Worm (Caenorhabditis elegans): ENCODE measurements around the gene ile-2.

The ile-2 gene

DNA sequence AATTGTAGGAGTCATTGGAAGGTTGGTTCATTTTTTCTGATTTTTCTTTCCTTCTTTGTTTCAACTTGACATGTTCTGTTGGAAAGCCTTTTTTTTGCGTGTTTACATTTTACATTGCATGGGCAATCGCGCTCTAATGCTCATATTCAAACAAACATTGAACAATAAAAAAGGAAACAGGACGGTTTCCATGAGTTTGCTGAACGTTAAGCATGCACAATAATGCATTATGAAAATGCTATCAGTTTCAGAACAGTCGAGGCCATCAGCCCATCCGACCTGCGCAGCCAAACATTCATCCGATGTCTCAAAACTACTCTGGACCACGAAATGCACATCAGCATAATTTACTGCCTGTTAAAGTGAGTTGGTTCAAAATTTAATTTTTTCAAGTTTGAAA is 22.2 kb downstream of the ile-2 start:
- TF ChIP-seq chd-7 (tag; optimal IDR thresholded peaks at IDR 0.05), result no peak
- no peak for TF ChIP-seq lir-1 (GFP tag; conservative IDR thresholded peaks at IDR 0.05)
- TF ChIP-seq ztf-22 (GFP tag; optimal IDR thresholded peaks at IDR 0.05), result no peak
- TF ChIP-seq nhr-120 (GFP tag; IDR thresholded peaks at IDR 0.05), result no peak
- no peak for TF ChIP-seq ztf-28 (GFP tag; IDR thresholded peaks at IDR 0.05)
- no peak for TF ChIP-seq fkh-3 (tag; optimal IDR thresholded peaks at IDR 0.05)
- no peak for TF ChIP-seq snpc-1.1 (tag; optimal IDR thresholded peaks at IDR 0.05; ENCODE audit: insufficient read depth)
- TF ChIP-seq F52B5.7 (tag; optimal IDR thresholded peaks at IDR 0.05), result no peak
- no peak for TF ChIP-seq aptf-2 (GFP tag; conservative IDR thresholded peaks at IDR 0.05)
- TF ChIP-seq ceh-40 (GFP tag; IDR thresholded peaks at IDR 0.05), result no peak
- TF ChIP-seq ztf-25 (GFP tag; IDR thresholded peaks at IDR 0.05), result no peak
- no peak for TF ChIP-seq ama-1 (optimal IDR thresholded peaks at IDR 0.05)
- TF ChIP-seq ama-1 (GFP tag; optimal IDR thresholded peaks at IDR 0.05), result no peak

DNA sequence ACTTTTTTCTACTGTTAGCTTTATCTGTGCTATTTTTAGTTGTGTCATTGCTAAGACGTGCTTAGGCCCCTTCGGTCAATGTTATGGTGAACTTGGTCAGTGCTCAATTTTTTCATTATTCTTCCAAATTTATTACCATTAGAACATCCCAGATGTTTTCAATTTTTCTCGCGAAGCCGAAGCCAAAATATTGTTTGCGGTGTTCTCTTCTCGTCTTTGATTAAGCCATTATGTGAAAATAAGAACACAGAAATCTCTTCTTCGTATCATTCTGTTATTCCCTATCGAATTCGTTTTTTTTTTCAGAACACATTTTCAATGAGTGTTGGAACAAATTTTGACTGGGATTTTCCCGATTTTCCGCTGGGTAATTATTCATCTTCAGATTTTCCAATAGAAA is 34.1 kb downstream of the ile-2 start, which contains the start of gene gtr-1:
TSS of gene gtr-1 (plus strand) at position 301 of the 400 bp plus-strand sequence.
- no peak for TF ChIP-seq F57A8.1 (GFP tag; optimal IDR thresholded peaks at IDR 0.05)
- no peak for TF ChIP-seq Y67H2A.10 (GFP tag; conservative IDR thresholded peaks at IDR 0.05)
- TF ChIP-seq ceh-58 (GFP tag; IDR thresholded peaks at IDR 0.05), result no peak
- no peak for TF ChIP-seq somi-1 (GFP tag; optimal IDR thresholded peaks at IDR 0.05)
- TF ChIP-seq mel-28 (tag; optimal IDR thresholded peaks at IDR 0.05; ENCODE audit: borderline replicate concordance), result no peak
- TF ChIP-seq aptf-2 (GFP tag; conservative IDR thresholded peaks at IDR 0.05), result no peak
- TF ChIP-seq B0336.3 (GFP tag; IDR thresholded peaks at IDR 0.05), result no peak
- no peak for TF ChIP-seq snpc-1.3 (tag; optimal IDR thresholded peaks at IDR 0.05; ENCODE audit: insufficient read depth)
- no peak for TF ChIP-seq lin-35 (GFP tag; optimal IDR thresholded peaks at IDR 0.05)
- no peak for TF ChIP-seq ztf-22 (GFP tag; optimal IDR thresholded peaks at IDR 0.05)
- TF ChIP-seq hsf-1 (GFP tag; IDR thresholded peaks at IDR 0.05), result no peak
- no peak for TF ChIP-seq fkh-3 (tag; optimal IDR thresholded peaks at IDR 0.05)
- no peak for TF ChIP-seq nhr-179 (tag; optimal IDR thresholded peaks at IDR 0.05)

DNA sequence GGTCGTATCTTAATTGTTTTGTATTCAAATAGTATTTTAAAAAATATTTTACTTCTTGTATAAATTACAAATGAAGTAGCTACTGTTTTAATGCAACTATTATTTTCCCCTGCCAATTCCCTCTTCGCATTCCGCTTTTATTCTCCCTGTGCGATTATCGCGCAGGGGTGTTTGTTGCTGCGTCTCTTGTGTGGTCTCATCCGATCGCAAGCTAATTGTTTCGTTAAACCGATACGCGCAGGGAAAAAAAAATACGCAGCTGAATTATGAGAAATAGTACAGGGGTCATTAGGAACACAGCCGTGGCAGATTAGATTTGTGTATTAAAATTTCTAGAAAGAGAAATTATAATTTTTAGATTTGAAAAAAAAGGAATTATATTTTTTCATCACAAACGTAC is 38.1 kb downstream of the ile-2 start:
- TF ChIP-seq tbx-9 (tag; optimal IDR thresholded peaks at IDR 0.05; ENCODE audit: borderline replicate concordance), result no peak
- TF ChIP-seq B0019.2 (GFP tag; conservative IDR thresholded peaks at IDR 0.05), result no peak
- no peak for TF ChIP-seq xnd-1 (tag; optimal IDR thresholded peaks at IDR 0.05)
- peak; percentile 51 for TF ChIP-seq ceh-79 (tag; optimal IDR thresholded peaks at IDR 0.05)
- TF ChIP-seq pha-4 (tag; optimal IDR thresholded peaks at IDR 0.05), result peak; percentile 96
- no peak for TF ChIP-seq F55B11.4 (tag; optimal IDR thresholded peaks at IDR 0.05; ENCODE audit: borderline replicate concordance, insufficient read depth)
- TF ChIP-seq athp-1 (tag; optimal IDR thresholded peaks at IDR 0.05), result peak; percentile 43
- TF ChIP-seq F52B5.7 (tag; optimal IDR thresholded peaks at IDR 0.05), result peak; percentile 80
- no peak for TF ChIP-seq sea-2 (GFP tag; IDR thresholded peaks at IDR 0.05)
- TF ChIP-seq dpl-1 (GFP tag; optimal IDR thresholded peaks at IDR 0.05), result peak; percentile 35
- TF ChIP-seq repo-1 (tag; optimal IDR thresholded peaks at IDR 0.05), result peak; percentile 98
- peak; percentile 64; the same call in 1 of the 2 replicates for TF ChIP-seq bed-2 (GFP tag; IDR thresholded peaks at IDR 0.05)
- peak; percentile 98 for TF ChIP-seq K11D2.4 (GFP tag; IDR thresholded peaks at IDR 0.05)
- peak; percentile 96 for TF ChIP-seq gei-17 (GFP tag; optimal IDR thresholded peaks at IDR 0.05)
- TF ChIP-seq hsf-1 (GFP tag; IDR thresholded peaks at IDR 0.05), result peak; percentile 51; the same call in 1 of the 2 replicates
- TF ChIP-seq B0336.3 (GFP tag; IDR thresholded peaks at IDR 0.05), result peak; percentile 99
- TF ChIP-seq ztf-25 (GFP tag; IDR thresholded peaks at IDR 0.05), result no peak
- TF ChIP-seq B0261.1 (tag; optimal IDR thresholded peaks at IDR 0.05), result peak; percentile 57
- peak; percentile 98 for TF ChIP-seq ZK185.1 (tag; optimal IDR thresholded peaks at IDR 0.05; ENCODE audit: poor library complexity, severe bottlenecking)
- TF ChIP-seq lin-26 (GFP tag; IDR thresholded peaks at IDR 0.05), result peak; percentile 88
- peak; percentile 68 for TF ChIP-seq ccch-3 (GFP tag; optimal IDR thresholded peaks at IDR 0.05)
- TF ChIP-seq atf-7 (tag; optimal IDR thresholded peaks at IDR 0.05), result peak; percentile 98
- TF ChIP-seq rcor-1 (GFP tag; IDR thresholded peaks at IDR 0.05), result peak; percentile 96
- TF ChIP-seq ztf-18 (tag; optimal IDR thresholded peaks at IDR 0.05), result peak; percentile 71
- TF ChIP-seq hlh-12 (tag; optimal IDR thresholded peaks at IDR 0.05), result no peak
- TF ChIP-seq lag-1 (GFP tag; IDR thresholded peaks at IDR 0.05), result peak; percentile 92
- TF ChIP-seq madf-10 (tag; optimal IDR thresholded peaks at IDR 0.05), result peak; percentile 95
- no peak for TF ChIP-seq attf-6 (GFP tag; IDR thresholded peaks at IDR 0.05)
